Worm (Caenorhabditis elegans) whole organism, mixed stage, embryonic: ENCODE results near the gene F14H3.3.

Experiments used
- snpc-4 ChIP-seq: fragments of 150-350 bp; optimal IDR thresholded peaks from 2 replicates; lab custom pipeline; 2014; ENCODE audit warnings: missing biosample characterization, missing genetic modification characterization
- unc-62 ChIP-seq: fragments of 150-350 bp; optimal IDR thresholded peaks from 2 replicates; lab custom pipeline; 2014; ENCODE audit warnings: missing biosample characterization, missing genetic modification reagents, missing genetic modification characterization

ce11 chrV:16055031-16055430 lies 1.8 kb upstream of the F14H3.3 start, which contains the start of gene F14H3.4:
- TF ChIP-seq unc-62 (GFP tag; lab: Kevin White, UChicago) (no peak), snpc-4 (tag; lab: Kevin White, UChicago) (no peak)
